Worm (Caenorhabditis elegans) whole organism, L3 larva: Measurements from ENCODE around the gene M04C3.1.

Experiments
- R02D3.7 ChIP-seq: fragments of 150-350 bp; optimal IDR thresholded peaks from 2 replicates; lab custom pipeline; 2014; ENCODE audit warnings: missing biosample characterization, missing genetic modification characterization
- nfya-1 ChIP-seq: sonication (generic microtip); optimal IDR thresholded peaks from 2 replicates; lab custom pipeline; 2017; ENCODE audit warnings: missing genetic modification characterization, mild to moderate bottlenecking, missing compliant biosample characterization, antibody characterized with exemption, moderate library complexity; ENCODE audit not compliant: insufficient read depth

- TF ChIP-seq nfya-1 (tag; lab: Kevin White, UChicago) (no peak), R02D3.7 (tag; lab: Kevin White, UChicago) (no peak)
Observed at ce11 chrV:19485261-19485660, 39.9 kb upstream of the M04C3.1 start, which contains the start of gene Y43F8B.28.
